Fruit fly (Drosophila melanogaster) whole organism, wandering third instar larva: Measurements from ENCODE around the gene CG10428.

Source experiments
- Abd-B ChIP-seq: fragments of >200 bp; optimal IDR thresholded peaks from 2 replicates; lab custom pipeline; 2017; ENCODE audit warnings: missing biosample characterization, missing genetic modification characterization
- CG32264 ChIP-seq: fragments of 200-800 bp; sonication (Bioruptor generic); optimal IDR thresholded peaks from 2 replicates; lab custom pipeline; 2016; ENCODE audit warnings: missing biosample characterization, missing genetic modification characterization
- CG9705 ChIP-seq: fragments of 200-800 bp; sonication (Bioruptor generic); optimal IDR thresholded peaks from 2 replicates; lab custom pipeline; 2018; ENCODE audit warnings: missing biosample characterization, mild to moderate bottlenecking, missing genetic modification characterization
- CrebA ChIP-seq: fragments of 200-800 bp; sonication (Bioruptor generic); optimal IDR thresholded peaks from 2 replicates; lab custom pipeline; 2016; ENCODE audit warnings: missing biosample characterization, mild to moderate bottlenecking, missing genetic modification characterization, borderline replicate concordance
- Dfd ChIP-seq: fragments of >200 bp; optimal IDR thresholded peaks from 2 replicates; lab custom pipeline; 2017; ENCODE audit warnings: missing biosample characterization, missing genetic modification characterization
- Dif ChIP-seq: fragments of 200-275, 200-300 bp; sonication (Bioruptor generic); optimal IDR thresholded peaks from 2 replicates; lab custom pipeline; 2018; ENCODE audit warnings: missing biosample characterization, missing genetic modification characterization; ENCODE audit not compliant: partially characterized antibody
- GATAd ChIP-seq: sonication (Bioruptor generic); optimal IDR thresholded peaks from 2 replicates; lab custom pipeline; 2016; ENCODE audit warnings: missing biosample characterization, missing genetic modification characterization
- HLH106 ChIP-seq: fragments of 200-800 bp; optimal IDR thresholded peaks from 3 replicates; lab custom pipeline; 2019; ENCODE audit warnings: missing biosample characterization, mild to moderate bottlenecking, missing genetic modification characterization, moderate library complexity
- Hnf4 ChIP-seq: fragments of 200-800 bp; sonication (Bioruptor generic); optimal IDR thresholded peaks from 2 replicates; lab custom pipeline; 2016; ENCODE audit warnings: missing biosample characterization, mild to moderate bottlenecking, missing genetic modification characterization
- Hr78 ChIP-seq: fragments of >200 bp; optimal IDR thresholded peaks from 2 replicates; lab custom pipeline; 2017; ENCODE audit warnings: missing biosample characterization, missing genetic modification characterization
- Hr83 ChIP-seq: fragments of 200-300 bp; sonication (Bioruptor generic); optimal IDR thresholded peaks from 2 replicates; lab custom pipeline; 2016; ENCODE audit warnings: missing biosample characterization, mild to moderate bottlenecking, missing genetic modification characterization, moderate library complexity; ENCODE audit not compliant: poor library complexity, severe bottlenecking
- Jra ChIP-seq: sonication (Bioruptor generic); optimal IDR thresholded peaks from 2 replicates; lab custom pipeline; 2016; ENCODE audit warnings: missing biosample characterization, missing genetic modification characterization
- Mio ChIP-seq: sonication (Bioruptor generic); optimal IDR thresholded peaks from 2 replicates; lab custom pipeline; 2016; ENCODE audit warnings: missing biosample characterization, missing genetic modification characterization
- Myc ChIP-seq: fragments of >200 bp; optimal IDR thresholded peaks from 2 replicates; lab custom pipeline; 2017
- N ChIP-seq: fragments of >200 bp; optimal IDR thresholded peaks from 2 replicates; lab custom pipeline; 2018; ENCODE audit warnings: missing biosample characterization, missing external identifiers, missing genetic modification characterization
- OdsH ChIP-seq: fragments of 200-800 bp; sonication (Bioruptor generic); optimal IDR thresholded peaks from 2 replicates; lab custom pipeline; 2016; ENCODE audit warnings: missing biosample characterization, mild to moderate bottlenecking, missing genetic modification characterization
- Rel ChIP-seq, 2 experiments: fragments of 200-800 bp; sonication (Bioruptor generic) in 1 of 2; optimal IDR thresholded peaks; 2 replicates in 1 of 2; 3 replicates in 1 of 2; lab custom pipeline; 2016 to 2019; ENCODE audit warnings: mild to moderate bottlenecking in 2 of 2, missing biosample characterization in 2 of 2, missing genetic modification characterization in 2 of 2, moderate library complexity in 1 of 2
- Sp1 ChIP-seq: fragments of 200-800 bp; sonication (Bioruptor generic); optimal IDR thresholded peaks from 3 replicates; lab custom pipeline; 2019; ENCODE audit warnings: missing biosample characterization, mild to moderate bottlenecking, missing genetic modification characterization, moderate library complexity
- Vsx2 ChIP-seq: fragments of 200-300, 225-300 bp; sonication (Bioruptor generic); optimal IDR thresholded peaks from 2 replicates; lab custom pipeline; 2018; ENCODE audit warnings: missing biosample characterization, missing genetic modification characterization; ENCODE audit not compliant: partially characterized antibody
- br ChIP-seq: fragments of 200-800 bp; sonication (Bioruptor generic); optimal IDR thresholded peaks from 2 replicates; lab custom pipeline; 2016; ENCODE audit warnings: missing biosample characterization, missing genetic modification characterization
- brk ChIP-seq: fragments of 200-800 bp; sonication (Bioruptor generic); optimal IDR thresholded peaks from 2 replicates; lab custom pipeline; 2016; ENCODE audit warnings: missing biosample characterization, mild to moderate bottlenecking, missing genetic modification characterization
- dl ChIP-seq, 2 experiments: fragments of 175-275, 200-275 bp in 1 of 2; fragments of 200-275 bp in 1 of 2; sonication (Bioruptor generic); optimal IDR thresholded peaks; lab custom pipeline; 2018; ENCODE audit warnings: mild to moderate bottlenecking in 2 of 2, missing biosample characterization in 2 of 2, missing genetic modification characterization in 2 of 2, moderate library complexity in 2 of 2; ENCODE audit not compliant: partially characterized antibody in 2 of 2, insufficient read depth in 1 of 2
- dmrt93B ChIP-seq: fragments of 200-800 bp; sonication (Bioruptor generic); optimal IDR thresholded peaks from 2 replicates; lab custom pipeline; 2018; ENCODE audit warnings: missing biosample characterization, mild to moderate bottlenecking, missing genetic modification characterization
- dsf ChIP-seq: sonication (Bioruptor generic); optimal IDR thresholded peaks from 2 replicates; lab custom pipeline; 2016; ENCODE audit warnings: missing biosample characterization, missing genetic modification characterization, borderline replicate concordance
- ey ChIP-seq: fragments of 200-800 bp; sonication (Bioruptor generic); optimal IDR thresholded peaks from 2 replicates; lab custom pipeline; 2016; ENCODE audit warnings: missing biosample characterization, missing genetic modification characterization
- foxo ChIP-seq, 2 experiments: fragments of 200-800 bp; sonication (Bioruptor generic); optimal IDR thresholded peaks; 2 replicates in 1 of 2; 3 replicates in 1 of 2; lab custom pipeline; 2016 to 2017; ENCODE audit warnings: missing biosample characterization in 2 of 2, missing genetic modification characterization in 2 of 2
- fru ChIP-seq: fragments of 200-800 bp; sonication (Bioruptor generic); optimal IDR thresholded peaks from 3 replicates; lab custom pipeline; 2016; ENCODE audit warnings: missing biosample characterization, mild to moderate bottlenecking, missing genetic modification characterization
- h ChIP-seq: fragments of 200-800 bp; sonication (Bioruptor generic); optimal IDR thresholded peaks from 3 replicates; lab custom pipeline; 2016; ENCODE audit warnings: missing biosample characterization, mild to moderate bottlenecking, missing genetic modification characterization
- jim ChIP-seq: fragments of 175-275, 200-325 bp; sonication (Bioruptor generic); optimal IDR thresholded peaks from 2 replicates; lab custom pipeline; 2016; ENCODE audit warnings: missing biosample characterization, mild to moderate bottlenecking, missing genetic modification characterization
- lola ChIP-seq: fragments of >200 bp; optimal IDR thresholded peaks from 2 replicates; lab custom pipeline; 2017; ENCODE audit warnings: missing biosample characterization, missing genetic modification characterization
- pan ChIP-seq: fragments of >200 bp; optimal IDR thresholded peaks from 2 replicates; lab custom pipeline; 2017
- psq ChIP-seq: fragments of 200-800 bp; sonication (Bioruptor generic); optimal IDR thresholded peaks from 3 replicates; lab custom pipeline; 2017; ENCODE audit warnings: missing biosample characterization, mild to moderate bottlenecking, missing genetic modification characterization, moderate library complexity
- rgr ChIP-seq: fragments of 200-800 bp; sonication (Bioruptor generic); optimal IDR thresholded peaks from 3 replicates; lab custom pipeline; 2016; ENCODE audit warnings: missing biosample characterization, mild to moderate bottlenecking, missing genetic modification characterization
- sage ChIP-seq: fragments of 200-800 bp; sonication (Bioruptor generic); optimal IDR thresholded peaks from 2 replicates; lab custom pipeline; 2016; ENCODE audit warnings: missing biosample characterization, mild to moderate bottlenecking, missing genetic modification characterization
- sv ChIP-seq: fragments of 200-800 bp; sonication (Bioruptor generic); optimal IDR thresholded peaks from 3 replicates; lab custom pipeline; 2016; ENCODE audit warnings: missing biosample characterization, missing genetic modification characterization
- tai ChIP-seq: sonication (Bioruptor generic); optimal IDR thresholded peaks from 2 replicates; lab custom pipeline; 2016; ENCODE audit warnings: missing biosample characterization, missing genetic modification characterization
- usp ChIP-seq: fragments of >200 bp; optimal IDR thresholded peaks from 2 replicates; lab custom pipeline; 2017; ENCODE audit warnings: missing biosample characterization, missing genetic modification characterization
- woc ChIP-seq: sonication (Bioruptor generic); optimal IDR thresholded peaks from 2 replicates; lab custom pipeline; 2016; ENCODE audit warnings: missing biosample characterization, mild to moderate bottlenecking, missing genetic modification characterization

The CG10428 gene

DNA sequence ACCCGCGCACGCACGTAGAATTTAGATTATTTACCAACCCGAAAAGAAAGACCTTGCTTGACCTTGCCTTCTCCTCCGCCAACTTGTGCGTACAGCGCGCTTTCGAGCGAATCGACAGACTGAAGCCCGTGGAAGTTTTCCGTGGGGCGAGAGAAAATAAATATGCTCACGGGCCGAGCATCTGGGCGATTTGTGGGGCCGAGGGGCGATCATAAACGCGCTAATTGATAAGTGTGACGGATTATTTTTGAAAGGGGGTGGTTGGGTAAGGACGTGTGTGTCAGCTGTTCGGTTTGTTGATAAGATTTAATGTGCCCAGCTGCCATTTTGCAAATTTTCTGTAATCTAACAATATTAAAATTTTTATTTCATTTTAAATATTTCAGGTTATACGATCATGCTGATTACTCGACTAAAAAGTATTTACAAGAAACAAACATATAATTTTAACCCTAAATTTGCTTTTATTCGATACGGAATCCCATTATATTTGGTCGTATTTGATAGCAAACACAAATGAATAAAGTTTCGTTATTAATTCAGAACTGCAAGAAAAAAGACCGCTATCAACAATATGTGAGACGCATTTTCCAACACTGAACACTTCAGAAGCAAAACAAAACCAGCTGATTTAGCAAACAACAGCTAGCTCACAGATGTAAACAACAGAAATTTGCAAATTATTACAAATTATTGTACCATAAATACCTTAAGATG is 25.5 kb downstream of the CG10428 start, which contains the start of the genes L2HGDH and CG10431:
TSS of gene L2HGDH (minus strand) at position 386 of the 717 bp plus-strand sequence.
TSS of gene CG10431 (plus strand) at position 648 of the 717 bp plus-strand sequence.
- TF ChIP-seq jim (GFP tag; lab: Kevin White, UChicago): no peak
- peak; percentile 20 for TF ChIP-seq CG32264 (GFP tag; lab: Kevin White, UChicago)
- peak; percentile 57 for TF ChIP-seq psq (GFP tag; lab: Kevin White, UChicago)
- TF ChIP-seq dmrt93B (GFP tag; lab: Kevin White, UChicago): no peak
- peak; percentile 22 for TF ChIP-seq Hr83 (GFP tag; lab: Kevin White, UChicago)
- TF ChIP-seq rgr (GFP tag; lab: Kevin White, UChicago): peak; percentile 76
- peak; percentile 32 for TF ChIP-seq dsf (GFP tag; lab: Kevin White, UChicago)
- no peak for TF ChIP-seq Vsx2 (GFP tag; lab: Kevin White, UChicago)
- TF ChIP-seq Dif (GFP tag; lab: Kevin White, UChicago): peak; percentile 60
- TF ChIP-seq Myc (lab: Kevin White, UChicago): no peak
- peak; percentile 24 for TF ChIP-seq sage (GFP tag; lab: Kevin White, UChicago)
- TF ChIP-seq Sp1 (GFP tag; lab: Kevin White, UChicago): peak; percentile 85
- TF ChIP-seq Rel (GFP tag; optimal IDR thresholded peaks at IDR 0.05; lab: Kevin White, UChicago): no peak
- TF ChIP-seq Rel (tag; optimal IDR thresholded peaks at IDR 0.05; lab: Kevin White, UChicago): peak; percentile 57
- TF ChIP-seq lola: no peak
- TF ChIP-seq usp (GFP tag; lab: Kevin White, UChicago): no peak
- no peak for TF ChIP-seq pan (lab: Kevin White, UChicago)
- no peak for TF ChIP-seq dl (GFP tag; optimal IDR thresholded peaks at IDR 0.05; lab: Kevin White, UChicago; ENCODE audit: insufficient read depth in 1 of 2, partially characterized antibody in 2 of 2)
- TF ChIP-seq sv (GFP tag; lab: Kevin White, UChicago): peak; percentile 48
- peak; percentile 52 for TF ChIP-seq ey (GFP tag; lab: Kevin White, UChicago)
- no peak for TF ChIP-seq N (GFP tag; lab: Kevin White, UChicago)
- TF ChIP-seq Hnf4: peak; percentile 77
- no peak for TF ChIP-seq Mio (GFP tag; lab: Kevin White, UChicago)
- no peak for TF ChIP-seq CrebA (GFP tag; lab: Kevin White, UChicago)
- peak; percentile 57 for TF ChIP-seq woc (GFP tag; lab: Kevin White, UChicago)
- no peak for TF ChIP-seq brk (GFP tag; lab: Kevin White, UChicago)
- TF ChIP-seq Jra: peak; percentile 79
- TF ChIP-seq foxo (GFP tag; optimal IDR thresholded peaks at IDR 0.05; lab: Kevin White, UChicago): peak in 1 of 2 experiments; percentile 81
- peak; percentile 78 for TF ChIP-seq OdsH (GFP tag; lab: Kevin White, UChicago)
- TF ChIP-seq Abd-B (GFP tag; lab: Kevin White, UChicago): no peak
- TF ChIP-seq Dfd (GFP tag; lab: Kevin White, UChicago): no peak
- TF ChIP-seq CG9705: peak; percentile 69
- TF ChIP-seq GATAd (GFP tag; lab: Kevin White, UChicago): peak; percentile 64
- TF ChIP-seq fru: peak; percentile 79
- no peak for TF ChIP-seq Hr78 (GFP tag; lab: Kevin White, UChicago)
- TF ChIP-seq h (GFP tag; lab: Kevin White, UChicago): peak; percentile 83
- TF ChIP-seq br (GFP tag; lab: Kevin White, UChicago): peak; percentile 71
- TF ChIP-seq tai (GFP tag; lab: Kevin White, UChicago): no peak
- TF ChIP-seq HLH106 (tag; lab: Kevin White, UChicago): peak; percentile 80

DNA sequence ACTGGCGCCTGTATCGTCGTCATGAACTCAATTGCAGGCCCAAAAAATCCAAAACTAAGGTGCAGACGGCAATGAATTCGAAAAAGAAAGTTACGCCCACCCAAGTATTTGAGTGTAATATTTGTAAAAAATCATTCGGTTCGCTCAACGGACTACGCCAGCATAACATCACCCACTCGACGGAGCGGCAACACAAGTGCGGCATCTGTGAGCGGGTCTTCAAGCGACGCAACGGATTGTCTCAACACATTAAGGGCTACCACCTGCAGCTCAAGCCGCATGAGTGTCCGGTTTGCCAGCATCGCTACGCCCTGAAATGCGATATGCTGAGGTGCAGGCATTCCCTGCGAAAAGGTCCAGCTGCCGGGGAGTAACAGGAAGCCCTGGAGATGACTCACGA is 28.1 kb downstream of the CG10428 start:
- no peak for TF ChIP-seq pan (lab: Kevin White, UChicago)
- no peak for TF ChIP-seq lola
